Worm (Caenorhabditis elegans) whole organism, L4 larva: Measurements from ENCODE around the gene nlp-32.
A peak's percentile ranks its signal among the peaks of the same experiment; 100 is the strongest.

Source experiments
- F44E2.7 ChIP-seq: fragments of 200-800 bp; sonication (Bioruptor generic); IDR thresholded peaks from 2 replicates; pipeline ENCODE4 v2.1.2; 2022; ENCODE audit warnings: missing genetic modification characterization, missing compliant biosample characterization
- ceh-28 ChIP-seq: fragments of 150-350 bp; optimal IDR thresholded peaks from 2 replicates; lab custom pipeline; 2014; ENCODE audit warnings: missing biosample characterization, missing genetic modification reagents, missing genetic modification characterization
- daf-16 ChIP-seq, 3 experiments: sonication (generic microtip); optimal IDR thresholded peaks; 2 replicates each; lab custom pipeline; 2016 to 2017; ENCODE audit warnings: missing genetic modification characterization in 3 of 3, missing genetic modification reagents in 3 of 3, mild to moderate bottlenecking in 2 of 3, missing compliant biosample characterization in 2 of 3, missing biosample characterization in 1 of 3, moderate library complexity in 1 of 3
- dve-1 ChIP-seq: sonication (generic microtip); optimal IDR thresholded peaks from 2 replicates; lab custom pipeline; 2017; ENCODE audit warnings: antibody characterized with exemption, mild to moderate bottlenecking, missing genetic modification characterization, missing compliant biosample characterization; ENCODE audit not compliant: insufficient read depth
- lsy-2 ChIP-seq, 2 experiments: fragments of 150-350 bp in 1 of 2; sonication (generic microtip) in 1 of 2; optimal IDR thresholded peaks; 2 replicates each; lab custom pipeline; 2014 to 2017; ENCODE audit warnings: missing biosample characterization in 2 of 2, missing genetic modification characterization in 2 of 2
- mxl-2 ChIP-seq: fragments of 200-800 bp; sonication (Bioruptor generic); conservative IDR thresholded peaks from 2 replicates; pipeline ENCODE4 v1.3.6; 2022; ENCODE audit warnings: missing genetic modification reagents, missing genetic modification characterization, missing compliant biosample characterization
- nhr-77 ChIP-seq: fragments of 150-350 bp; optimal IDR thresholded peaks from 2 replicates; lab custom pipeline; 2014; ENCODE audit warnings: missing biosample characterization, missing genetic modification characterization
- pha-4 ChIP-seq, 2 experiments: fragments of 150-350 bp in 1 of 2; fragments of 200-800 bp in 1 of 2; sonication (Bioruptor generic) in 1 of 2; IDR thresholded peaks in 1 of 2; optimal IDR thresholded peaks in 1 of 2; 2 replicates each; pipeline versions ENCODE4 v1.3.6 to Lab custom; 2014 to 2022; ENCODE audit warnings: missing genetic modification characterization in 2 of 2, missing genetic modification reagents in 2 of 2, missing biosample characterization in 1 of 2, missing compliant biosample characterization in 1 of 2
- pqm-1 ChIP-seq: sonication (generic microtip); optimal IDR thresholded peaks from 2 replicates; lab custom pipeline; 2017; ENCODE audit warnings: missing biosample characterization, missing genetic modification characterization
- unc-62 ChIP-seq, 3 experiments: fragments of 150-350 bp in 1 of 3; sonication (generic microtip); optimal IDR thresholded peaks in 2 of 3; peaks in 1 of 3; 1 replicate in 1 of 3; 2 replicates in 2 of 3; lab custom pipeline; 2014 to 2017; ENCODE audit warnings: missing biosample characterization in 3 of 3, missing genetic modification characterization in 3 of 3, missing genetic modification reagents in 3 of 3, missing genotype in 1 of 3
- vab-7 ChIP-seq: fragments of 200-800 bp; sonication (Bioruptor generic); IDR thresholded peaks from 2 replicates; pipeline ENCODE4 v1.3.6; 2022; ENCODE audit warnings: missing genetic modification reagents, missing genetic modification characterization, missing compliant biosample characterization

DNA sequence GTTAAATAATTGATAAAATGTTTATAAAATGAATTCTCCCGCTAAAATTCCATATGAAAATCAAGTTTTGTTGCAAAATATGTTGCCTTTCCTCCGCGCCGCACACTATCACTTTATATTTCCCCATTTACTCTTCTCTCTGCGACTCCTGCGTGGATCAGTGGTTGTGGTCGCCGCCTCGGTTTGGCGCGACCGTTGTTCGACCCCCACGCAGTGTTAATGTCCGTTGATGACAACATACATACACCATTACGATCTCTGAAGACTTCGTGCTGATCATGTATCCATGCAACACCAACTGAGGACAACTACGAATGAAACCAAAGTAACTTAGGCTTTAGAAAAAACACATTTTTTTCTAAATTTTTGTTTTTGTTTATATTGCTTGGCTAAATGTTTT is 16.2 kb upstream of the nlp-32 start:
- TF ChIP-seq vab-7 (GFP tag; lab: Robert Waterston, UW) (peak; percentile 97), lsy-2 (tag; optimal IDR thresholded peaks at IDR 0.05; lab: Kevin White, UChicago) (no peak), pqm-1 (peak; percentile 20), nhr-77 (tag; lab: Kevin White, UChicago) (peak; percentile 68), ceh-28 (tag; lab: Kevin White, UChicago) (no peak), daf-16 (GFP tag; optimal IDR thresholded peaks at IDR 0.05; lab: Kevin White, UChicago) (peak; percentile 75 to 94), daf-16 (tag; optimal IDR thresholded peaks at IDR 0.05; lab: Kevin White, UChicago) (peak; percentile 91), unc-62 (GFP tag; optimal IDR thresholded peaks at IDR 0.05 in 1 of 2; lab: Kevin White, UChicago) (peak in 1 of 2 experiments; percentile 93), unc-62 (tag; optimal IDR thresholded peaks at IDR 0.05; lab: Kevin White, UChicago) (no peak), mxl-2 (peak; percentile 65; the same call in 1 of the 2 replicates), F44E2.7 (GFP tag; lab: Robert Waterston, UW) (peak; percentile 83; the same call in 1 of the 2 replicates), dve-1 (tag; lab: Kevin White, UChicago) (peak; percentile 83), pha-4 (GFP tag; IDR thresholded peaks at IDR 0.05; lab: Robert Waterston, UW) (peak; percentile 92), pha-4 (tag; optimal IDR thresholded peaks at IDR 0.05; lab: Kevin White, UChicago) (no peak)
